Worm (Caenorhabditis elegans): ENCODE data around the gene M01H9.5.

Gene M01H9.5

DNA sequence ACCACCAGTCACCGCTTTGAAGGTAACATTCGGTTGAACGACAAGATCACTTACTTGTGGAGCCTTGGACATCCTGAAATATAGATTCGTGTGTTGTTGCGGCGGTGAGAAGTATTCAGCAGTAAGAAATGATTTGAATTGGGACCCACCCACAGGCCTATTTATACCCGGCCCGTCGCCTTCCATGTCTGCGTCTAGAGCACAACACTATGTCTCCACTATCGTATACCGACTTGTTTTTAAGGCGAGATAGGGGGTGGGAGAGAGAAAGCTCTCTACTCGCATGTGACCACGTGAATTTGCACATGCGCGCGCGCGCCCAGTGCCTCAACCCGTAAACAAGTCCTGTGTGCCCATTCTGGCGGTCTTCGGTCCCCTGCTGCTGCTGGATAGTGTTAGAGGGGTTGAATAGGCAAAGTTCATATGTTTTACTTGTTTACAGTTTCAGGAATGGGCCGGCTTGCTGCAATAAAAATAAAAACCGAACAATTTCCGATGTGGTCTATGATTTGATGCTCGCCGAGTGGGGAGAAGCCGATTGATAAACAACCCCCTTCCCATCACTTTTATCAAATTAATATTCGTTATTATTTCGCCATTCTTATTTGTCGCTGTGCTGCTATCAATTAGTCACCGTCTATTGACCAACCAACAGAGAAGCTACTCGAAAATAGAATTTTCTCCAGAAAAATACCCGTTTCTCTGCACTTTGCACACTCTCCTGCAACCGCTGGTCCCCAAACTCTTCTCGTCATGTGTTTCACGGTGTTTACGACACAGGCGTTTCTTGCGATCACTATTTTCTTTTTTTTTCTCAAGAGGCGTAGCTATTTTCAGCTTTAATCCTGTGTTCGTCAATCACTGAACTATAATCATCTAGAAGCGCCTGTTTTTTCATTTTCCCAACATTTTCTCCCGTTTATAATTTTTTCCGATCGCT lies 4.8 kb downstream of the M01H9.5 start (continued):
- no peak for TF ChIP-seq skn-1 (tag; optimal IDR thresholded peaks at IDR 0.05)
- TF ChIP-seq ztf-4 (tag; optimal IDR thresholded peaks at IDR 0.05), result no peak
- TF ChIP-seq nhr-43 (tag; optimal IDR thresholded peaks at IDR 0.05; ENCODE audit: poor library complexity, severe bottlenecking), result peak; percentile 21
- no peak for TF ChIP-seq ceh-82 (tag; optimal IDR thresholded peaks at IDR 0.05)
- TF ChIP-seq daf-12 (tag; optimal IDR thresholded peaks at IDR 0.05), result no peak
- no peak for TF ChIP-seq ceh-28 (tag; optimal IDR thresholded peaks at IDR 0.05)
- TF ChIP-seq hmg-11 (tag; optimal IDR thresholded peaks at IDR 0.05), result peak; percentile 34
- TF ChIP-seq eor-1 (tag; optimal IDR thresholded peaks at IDR 0.05), result no peak
- no peak for TF ChIP-seq unc-62 (GFP tag; optimal IDR thresholded peaks at IDR 0.05)
- peak; percentile 98 for TF ChIP-seq lin-39 (tag; optimal IDR thresholded peaks at IDR 0.05)
- no peak for TF ChIP-seq nhr-67 (tag; optimal IDR thresholded peaks at IDR 0.05)
- TF ChIP-seq pha-4 (tag; optimal IDR thresholded peaks at IDR 0.05), result peak; percentile 88
- no peak for TF ChIP-seq elt-1 (tag; optimal IDR thresholded peaks at IDR 0.05)
- peak; percentile 25 for TF ChIP-seq egl-5 (tag; optimal IDR thresholded peaks at IDR 0.05)
- TF ChIP-seq ceh-9 (tag; optimal IDR thresholded peaks at IDR 0.05), result no peak
- no peak for TF ChIP-seq fos-1 (tag; optimal IDR thresholded peaks at IDR 0.05)
- no peak for TF ChIP-seq ZK546.5 (tag; optimal IDR thresholded peaks at IDR 0.05)
- TF ChIP-seq ztf-11 (tag; optimal IDR thresholded peaks at IDR 0.05), result no peak
- TF ChIP-seq nhr-76 (tag; optimal IDR thresholded peaks at IDR 0.05), result no peak
- TF ChIP-seq sea-2 (GFP tag; optimal IDR thresholded peaks at IDR 0.05), result no peak

DNA sequence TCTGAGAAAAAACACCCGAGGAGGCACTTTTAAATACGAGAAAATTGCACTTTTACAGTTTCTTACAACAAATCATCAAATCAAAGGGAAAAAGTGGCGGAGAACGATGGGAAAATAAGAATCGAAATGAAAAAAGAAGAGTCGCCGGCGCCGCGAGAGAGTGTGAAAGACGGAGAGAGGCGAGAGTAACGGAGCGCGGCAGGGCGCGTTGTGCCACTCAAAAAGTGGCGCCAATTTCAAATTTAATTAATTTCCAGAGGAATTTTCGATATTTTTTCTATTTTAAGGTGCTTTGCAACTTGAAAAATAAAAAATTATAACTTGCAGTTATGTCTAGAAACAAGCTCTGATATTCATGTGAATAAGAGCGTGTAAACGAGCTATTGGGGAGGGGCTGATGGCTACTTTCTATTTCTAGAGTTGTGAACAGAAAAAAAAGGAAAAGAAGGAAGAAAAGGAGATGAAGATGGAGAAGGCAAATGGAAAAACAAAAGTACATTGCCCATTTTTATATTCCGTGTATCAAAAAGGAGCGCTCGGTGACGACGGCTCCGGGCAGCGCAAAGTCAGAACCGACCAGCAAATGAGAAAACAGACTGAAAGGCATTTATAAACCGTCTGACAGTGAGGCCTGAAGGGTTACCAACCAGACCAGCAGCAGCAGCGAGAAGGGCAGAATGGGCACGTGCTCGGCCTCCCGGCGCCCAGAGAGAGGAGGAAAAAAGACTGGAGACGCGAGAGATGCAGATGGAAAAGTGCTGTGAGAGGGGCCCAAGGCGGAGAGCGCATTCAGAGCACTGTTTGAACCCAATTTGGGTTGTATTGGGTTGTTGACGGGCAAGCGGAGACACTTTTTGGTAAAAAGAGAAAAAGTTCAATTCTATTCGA lies 5.8 kb downstream of the M01H9.5 start:
- TF ChIP-seq snpc-4 (tag; optimal IDR thresholded peaks at IDR 0.05) (no peak), daf-12 (tag; optimal IDR thresholded peaks at IDR 0.05) (no peak), ama-1 (optimal IDR thresholded peaks at IDR 0.05) (peak; percentile 87), nfya-1 (tag; optimal IDR thresholded peaks at IDR 0.05; ENCODE audit: insufficient read depth) (peak; percentile 32), elt-2 (tag; optimal IDR thresholded peaks at IDR 0.05) (peak; percentile 63), mdl-1 (tag; optimal IDR thresholded peaks at IDR 0.05) (peak; percentile 76), nhr-28 (tag; optimal IDR thresholded peaks at IDR 0.05) (no peak), nhr-23 (tag; optimal IDR thresholded peaks at IDR 0.05) (peak; percentile 12), lin-15B (tag; optimal IDR thresholded peaks at IDR 0.05) (peak; percentile 25), pha-4 (tag; optimal IDR thresholded peaks at IDR 0.05) (peak; percentile 44), nhr-25 (tag; optimal IDR thresholded peaks at IDR 0.05) (no peak), hmg-11 (tag; optimal IDR thresholded peaks at IDR 0.05) (peak; percentile 3), pqm-1 (tag; optimal IDR thresholded peaks at IDR 0.05) (peak; percentile 46)

DNA sequence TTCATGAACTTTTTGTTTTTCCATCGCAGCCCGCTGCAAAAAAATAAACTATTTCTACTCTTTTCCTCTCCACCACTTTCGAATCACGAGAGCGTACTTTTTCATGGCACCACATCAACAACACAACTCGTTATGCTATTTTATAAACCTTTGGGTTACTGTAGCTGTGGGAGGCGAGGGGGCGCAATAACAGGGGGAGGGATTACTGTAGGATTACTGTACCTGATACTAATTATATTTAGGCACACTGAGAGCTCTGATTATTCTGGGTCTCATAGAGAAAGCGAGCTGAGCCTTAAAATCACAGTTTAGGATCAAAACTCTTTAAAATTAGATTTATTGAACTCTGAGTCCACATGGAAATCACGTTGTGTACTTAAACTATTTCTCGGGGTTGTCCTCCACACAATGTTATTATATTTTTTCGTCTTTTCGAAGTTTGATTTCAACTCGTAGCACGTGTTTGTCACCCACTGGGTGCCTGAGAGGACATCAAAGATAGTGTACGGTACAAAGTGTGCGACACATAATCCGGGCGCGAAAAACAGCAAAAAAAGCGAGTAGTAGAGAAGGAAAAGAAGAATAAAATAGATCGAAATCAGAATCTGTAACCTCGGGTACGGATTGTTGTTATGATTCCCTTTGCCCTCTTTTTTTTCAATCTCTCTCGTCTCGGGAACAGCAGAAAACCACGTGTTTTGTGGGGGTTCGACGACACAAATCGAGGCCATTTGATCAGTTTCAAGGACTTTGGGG lies 7.3 kb downstream of the M01H9.5 start:
- no peak for TF ChIP-seq ceh-28 (tag; optimal IDR thresholded peaks at IDR 0.05)
- no peak for TF ChIP-seq snpc-4 (tag; optimal IDR thresholded peaks at IDR 0.05)
- no peak for TF ChIP-seq fkh-2 (tag; optimal IDR thresholded peaks at IDR 0.05)
- no peak for TF ChIP-seq aly-2 (tag; optimal IDR thresholded peaks at IDR 0.05)
- TF ChIP-seq pqm-1 (tag; optimal IDR thresholded peaks at IDR 0.05), result peak; percentile 58
- TF ChIP-seq skn-1 (tag; optimal IDR thresholded peaks at IDR 0.05), result no peak
- peak; percentile 86 for TF ChIP-seq ama-1 (optimal IDR thresholded peaks at IDR 0.05)
- no peak for TF ChIP-seq lsy-12 (tag; optimal IDR thresholded peaks at IDR 0.05)
- no peak for TF ChIP-seq fkh-10 (GFP tag; optimal IDR thresholded peaks at IDR 0.05)
- TF ChIP-seq sea-2 (GFP tag; optimal IDR thresholded peaks at IDR 0.05), result no peak
- TF ChIP-seq elt-1 (tag; optimal IDR thresholded peaks at IDR 0.05), result peak; percentile 75
- no peak for TF ChIP-seq nhr-67 (tag; optimal IDR thresholded peaks at IDR 0.05)
- TF ChIP-seq ceh-9 (tag; optimal IDR thresholded peaks at IDR 0.05), result no peak
- peak; percentile 73 for TF ChIP-seq nhr-43 (tag; optimal IDR thresholded peaks at IDR 0.05; ENCODE audit: poor library complexity, severe bottlenecking)
- TF ChIP-seq ztf-11 (tag; optimal IDR thresholded peaks at IDR 0.05), result no peak
- TF ChIP-seq ceh-16 (tag; optimal IDR thresholded peaks at IDR 0.05), result no peak
- TF ChIP-seq hmg-11 (tag; optimal IDR thresholded peaks at IDR 0.05), result no peak
- no peak for TF ChIP-seq egl-5 (tag; optimal IDR thresholded peaks at IDR 0.05)
- no peak for TF ChIP-seq ceh-82 (tag; optimal IDR thresholded peaks at IDR 0.05)
- TF ChIP-seq eor-1 (tag; optimal IDR thresholded peaks at IDR 0.05), result no peak
- TF ChIP-seq nhr-23 (tag; optimal IDR thresholded peaks at IDR 0.05), result peak; percentile 90
- peak; percentile 2 for TF ChIP-seq lin-39 (tag; optimal IDR thresholded peaks at IDR 0.05)
- TF ChIP-seq ZK546.5 (tag; optimal IDR thresholded peaks at IDR 0.05), result no peak
- TF ChIP-seq daf-12 (tag; optimal IDR thresholded peaks at IDR 0.05), result no peak
- TF ChIP-seq ztf-4 (tag; optimal IDR thresholded peaks at IDR 0.05), result peak; percentile 54
- no peak for TF ChIP-seq jun-1 (tag; optimal IDR thresholded peaks at IDR 0.05)
- peak in 1 of 3 experiments; percentile 32 for TF ChIP-seq elt-3 (tag; optimal IDR thresholded peaks at IDR 0.05)
- peak; percentile 7 for TF ChIP-seq nfya-1 (tag; optimal IDR thresholded peaks at IDR 0.05; ENCODE audit: insufficient read depth)
- TF ChIP-seq unc-62 (GFP tag; optimal IDR thresholded peaks at IDR 0.05), result no peak
- TF ChIP-seq elt-2 (tag; optimal IDR thresholded peaks at IDR 0.05), result peak; percentile 53
- no peak for TF ChIP-seq egl-27 (tag; optimal IDR thresholded peaks at IDR 0.05)
- TF ChIP-seq zag-1 (tag; optimal IDR thresholded peaks at IDR 0.05), result no peak
- TF ChIP-seq nhr-11 (tag; optimal IDR thresholded peaks at IDR 0.05), result no peak

Data from whole organism, L3 larva.